Worm (Caenorhabditis elegans) whole organism, L2 larva: Measurements from ENCODE around the gene srbc-61.

Source experiments
- C34F6.9 ChIP-seq: fragments of 150-350 bp; optimal IDR thresholded peaks from 2 replicates; lab custom pipeline; 2014; ENCODE audit warnings: missing biosample characterization, missing genetic modification characterization
- F13H6.1 ChIP-seq: sonication (generic microtip); optimal IDR thresholded peaks from 2 replicates; lab custom pipeline; 2016; ENCODE audit warnings: missing genetic modification characterization, missing compliant biosample characterization
- Y55F3AM.14 ChIP-seq: fragments of 200-800 bp; sonication (Bioruptor generic); optimal IDR thresholded peaks from 2 replicates; lab custom pipeline; 2018; ENCODE audit warnings: mild to moderate bottlenecking, missing genetic modification characterization, missing compliant biosample characterization
- ZK546.5 ChIP-seq: sonication (generic microtip); optimal IDR thresholded peaks from 2 replicates; lab custom pipeline; 2017; ENCODE audit warnings: missing biosample characterization, missing genetic modification characterization
- alr-1 ChIP-seq: fragments of 150-350 bp; optimal IDR thresholded peaks from 2 replicates; lab custom pipeline; 2014; ENCODE audit warnings: missing biosample characterization, missing genetic modification characterization
- aly-2 ChIP-seq: fragments of 150-350 bp; optimal IDR thresholded peaks from 2 replicates; lab custom pipeline; 2014; ENCODE audit warnings: missing biosample characterization, missing genetic modification characterization
- ama-1 ChIP-seq: fragments of 150-350 bp; optimal IDR thresholded peaks from 2 replicates; lab custom pipeline; 2018; ENCODE audit warnings: inconsistent platforms
- blmp-1 ChIP-seq: sonication (generic microtip); optimal IDR thresholded peaks from 2 replicates; lab custom pipeline; 2017; ENCODE audit warnings: missing genetic modification characterization, mild to moderate bottlenecking, missing compliant biosample characterization, antibody characterized with exemption, moderate library complexity; ENCODE audit not compliant: insufficient read depth
- ceh-16 ChIP-seq: fragments of 150-350 bp; optimal IDR thresholded peaks from 2 replicates; lab custom pipeline; 2014; ENCODE audit warnings: missing biosample characterization, missing genetic modification characterization
- ceh-82 ChIP-seq: fragments of 150-350 bp; optimal IDR thresholded peaks from 2 replicates; lab custom pipeline; 2014; ENCODE audit warnings: missing biosample characterization, missing genetic modification characterization
- crh-2 ChIP-seq: sonication (generic microtip); optimal IDR thresholded peaks from 2 replicates; lab custom pipeline; 2017; ENCODE audit warnings: missing biosample characterization, missing genetic modification characterization
- egl-27 ChIP-seq: sonication (generic microtip); optimal IDR thresholded peaks from 3 replicates; lab custom pipeline; 2017; ENCODE audit warnings: missing biosample characterization, missing genetic modification reagents, missing genetic modification characterization
- elt-1 ChIP-seq: fragments of 150-350 bp; optimal IDR thresholded peaks from 2 replicates; lab custom pipeline; 2014; ENCODE audit warnings: missing biosample characterization, missing genetic modification characterization
- elt-3 ChIP-seq: sonication (generic microtip); optimal IDR thresholded peaks from 2 replicates; lab custom pipeline; 2017; ENCODE audit warnings: missing biosample characterization, missing genetic modification characterization
- fos-1 ChIP-seq: fragments of 150-350 bp; optimal IDR thresholded peaks from 2 replicates; lab custom pipeline; 2014; ENCODE audit warnings: missing biosample characterization, missing genetic modification characterization
- gmeb-1 ChIP-seq: fragments of 150-350 bp; optimal IDR thresholded peaks from 2 replicates; lab custom pipeline; 2014; ENCODE audit warnings: missing biosample characterization, missing genetic modification characterization
- lin-11 ChIP-seq: fragments of 150-350 bp; sonication (generic microtip); optimal IDR thresholded peaks from 2 replicates; lab custom pipeline; 2014; ENCODE audit warnings: missing biosample characterization, missing genetic modification characterization, inconsistent platforms, mixed read lengths
- lin-13 ChIP-seq: fragments of 150-350 bp; optimal IDR thresholded peaks from 2 replicates; lab custom pipeline; 2014; ENCODE audit warnings: missing biosample characterization, missing genetic modification reagents, missing genetic modification characterization
- lin-39 ChIP-seq: fragments of 150-350 bp; optimal IDR thresholded peaks from 2 replicates; lab custom pipeline; 2014; ENCODE audit warnings: missing biosample characterization, missing genetic modification reagents, missing genetic modification characterization
- lsy-2 ChIP-seq, 2 experiments: fragments of 150-350 bp in 1 of 2; sonication (generic microtip) in 1 of 2; optimal IDR thresholded peaks; 2 replicates each; lab custom pipeline; 2014 to 2017; ENCODE audit warnings: missing biosample characterization in 2 of 2, missing genetic modification characterization in 2 of 2
- mab-5 ChIP-seq: fragments of 150-350 bp; optimal IDR thresholded peaks from 2 replicates; lab custom pipeline; 2014; ENCODE audit warnings: missing biosample characterization, missing genetic modification characterization
- mbf-1 ChIP-seq: sonication (generic microtip); optimal IDR thresholded peaks from 2 replicates; lab custom pipeline; 2017; ENCODE audit warnings: missing biosample characterization, missing genetic modification characterization
- mdl-1 ChIP-seq, 2 experiments: fragments of 150-350 bp in 1 of 2; sonication (generic microtip) in 1 of 2; optimal IDR thresholded peaks; 2 replicates each; lab custom pipeline; 2017; ENCODE audit warnings: missing biosample characterization in 2 of 2, missing genetic modification characterization in 2 of 2
- nhr-12 ChIP-seq: fragments of 150-350 bp; optimal IDR thresholded peaks from 2 replicates; lab custom pipeline; 2014; ENCODE audit warnings: missing biosample characterization, missing genetic modification characterization
- nhr-129 ChIP-seq: fragments of 150-350 bp; optimal IDR thresholded peaks from 2 replicates; lab custom pipeline; 2014; ENCODE audit warnings: missing biosample characterization, missing genetic modification characterization
- nhr-21 ChIP-seq: fragments of 150-350 bp; optimal IDR thresholded peaks from 2 replicates; lab custom pipeline; 2014; ENCODE audit warnings: missing biosample characterization, missing genetic modification characterization
- nhr-23 ChIP-seq: fragments of 150-350 bp; optimal IDR thresholded peaks from 2 replicates; lab custom pipeline; 2014; ENCODE audit warnings: missing biosample characterization, missing genetic modification reagents, missing genetic modification characterization
- nhr-237 ChIP-seq: fragments of 150-350 bp; optimal IDR thresholded peaks from 2 replicates; lab custom pipeline; 2014; ENCODE audit warnings: missing biosample characterization, missing genetic modification characterization
- nhr-6 ChIP-seq: fragments of 150-350 bp; optimal IDR thresholded peaks from 2 replicates; lab custom pipeline; 2014; ENCODE audit warnings: missing biosample characterization, missing genetic modification characterization
- nhr-77 ChIP-seq: fragments of 150-350 bp; optimal IDR thresholded peaks from 2 replicates; lab custom pipeline; 2014; ENCODE audit warnings: missing biosample characterization, missing genetic modification characterization
- skn-1 ChIP-seq: sonication (generic microtip); optimal IDR thresholded peaks from 2 replicates; lab custom pipeline; 2017; ENCODE audit warnings: missing biosample characterization, missing genetic modification characterization
- sma-3 ChIP-seq: sonication (generic microtip); optimal IDR thresholded peaks from 2 replicates; lab custom pipeline; 2016; ENCODE audit warnings: missing genetic modification reagents, missing genetic modification characterization, missing compliant biosample characterization
- sma-9 ChIP-seq, 2 experiments: fragments of 150-350 bp in 1 of 2; sonication (generic microtip) in 1 of 2; optimal IDR thresholded peaks; 2 replicates each; lab custom pipeline; 2014 to 2016; ENCODE audit warnings: missing genetic modification characterization in 2 of 2, mild to moderate bottlenecking in 1 of 2, missing biosample characterization in 1 of 2, missing compliant biosample characterization in 1 of 2, missing genetic modification reagents in 1 of 2, moderate library complexity in 1 of 2
- snpc-4 ChIP-seq: fragments of 150-350 bp; optimal IDR thresholded peaks from 2 replicates; lab custom pipeline; 2014; ENCODE audit warnings: missing biosample characterization, missing genetic modification characterization
- unc-39 ChIP-seq: fragments of 150-350 bp; optimal IDR thresholded peaks from 2 replicates; lab custom pipeline; 2014; ENCODE audit warnings: missing biosample characterization, missing genetic modification characterization
- unc-55 ChIP-seq: fragments of 150-350 bp; sonication (generic microtip); optimal IDR thresholded peaks from 3 replicates; lab custom pipeline; 2014; ENCODE audit warnings: missing biosample characterization, missing genetic modification reagents, missing genetic modification characterization
- unc-62 ChIP-seq: fragments of 150-350 bp; optimal IDR thresholded peaks from 2 replicates; lab custom pipeline; 2014; ENCODE audit warnings: missing biosample characterization, missing genetic modification reagents, missing genetic modification characterization
- ztf-1 ChIP-seq: fragments of 200-800 bp; sonication (Bioruptor generic); conservative IDR thresholded peaks from 2 replicates; pipeline ENCODE4 v1.3.6; 2022; ENCODE audit warnings: missing genetic modification characterization, missing compliant biosample characterization
- ztf-11 ChIP-seq: sonication (generic microtip); optimal IDR thresholded peaks from 2 replicates; lab custom pipeline; 2017; ENCODE audit warnings: missing biosample characterization, missing genetic modification characterization

The srbc-61 gene

DNA sequence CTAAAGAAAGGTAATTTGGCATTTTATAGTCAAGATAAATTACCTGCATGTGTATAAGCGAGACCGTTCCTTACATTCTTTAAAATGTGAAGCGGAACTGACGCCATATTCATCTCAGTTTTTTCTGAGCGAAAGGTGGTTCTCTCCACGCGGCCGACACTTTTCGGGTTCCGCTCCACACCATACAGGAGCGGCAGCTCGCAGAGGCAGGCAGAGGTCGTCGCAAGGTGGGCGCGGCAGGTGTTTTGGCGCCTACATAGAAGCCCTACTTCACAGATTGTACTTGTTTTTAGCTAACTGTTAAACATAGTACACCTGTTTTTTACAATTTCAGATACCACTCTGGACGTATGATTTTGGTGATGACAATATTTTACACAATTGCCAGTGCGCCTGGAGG lies 8.7 kb upstream of the srbc-61 start:
- TF ChIP-seq nhr-23 (tag; lab: Kevin White, UChicago) (no peak), unc-55 (GFP tag; lab: Kevin White, UChicago) (no peak), nhr-237 (tag; lab: Kevin White, UChicago) (no peak), nhr-21 (tag; lab: Kevin White, UChicago) (no peak), ceh-82 (tag; lab: Kevin White, UChicago) (no peak), lin-13 (GFP tag; lab: Kevin White, UChicago) (no peak), unc-39 (tag; lab: Kevin White, UChicago) (no peak), sma-9 (GFP tag; optimal IDR thresholded peaks at IDR 0.05; lab: Kevin White, UChicago) (no peak), sma-9 (tag; optimal IDR thresholded peaks at IDR 0.05; lab: Kevin White, UChicago) (no peak), nhr-12 (tag; lab: Kevin White, UChicago) (no peak), skn-1 (no peak), F13H6.1 (tag; lab: Kevin White, UChicago) (no peak), nhr-77 (no peak), C34F6.9 (tag; lab: Kevin White, UChicago) (no peak), ztf-1 (GFP tag; lab: Robert Waterston, UW) (no peak)

DNA sequence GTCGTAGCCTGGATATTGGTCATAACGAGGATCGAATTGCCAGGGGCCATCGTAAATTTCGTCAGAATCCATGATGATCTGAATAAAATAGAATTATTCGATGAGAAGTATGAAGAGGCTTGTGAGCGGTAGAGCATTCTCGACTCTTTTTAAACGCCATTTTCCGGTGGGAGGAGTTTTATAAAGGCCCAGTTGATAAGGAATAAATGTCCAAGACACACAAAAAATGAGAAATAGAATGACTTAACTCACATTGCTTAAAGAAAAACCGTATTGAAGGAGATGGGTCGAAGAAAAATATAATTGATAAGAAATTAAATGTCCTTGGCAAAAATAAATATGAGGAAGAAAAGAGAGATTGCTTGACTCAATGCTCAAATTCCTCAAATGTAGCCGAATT lies 7.4 kb upstream of the srbc-61 start, which contains the start of gene F20E11.17:
Gene F20E11.17, minus strand, starts transcription at position 101 of the 400 bp plus-strand sequence.
- TF ChIP-seq egl-27 (tag; lab: Kevin White, UChicago) (no peak), nhr-129 (tag; lab: Kevin White, UChicago) (no peak), ceh-16 (no peak), blmp-1 (tag; lab: Kevin White, UChicago) (no peak), fos-1 (no peak), ztf-11 (tag; lab: Kevin White, UChicago) (no peak), gmeb-1 (tag; lab: Kevin White, UChicago) (no peak), unc-55 (GFP tag; lab: Kevin White, UChicago) (no peak), F13H6.1 (tag; lab: Kevin White, UChicago) (no peak), nhr-21 (tag; lab: Kevin White, UChicago) (no peak), mab-5 (tag; lab: Kevin White, UChicago) (no peak), elt-3 (no peak), snpc-4 (tag; lab: Kevin White, UChicago) (no peak), lin-39 (no peak), lin-11 (tag; lab: Kevin White, UChicago) (no peak), ama-1 (lab: Kevin White, UChicago) (no peak), aly-2 (no peak)

DNA sequence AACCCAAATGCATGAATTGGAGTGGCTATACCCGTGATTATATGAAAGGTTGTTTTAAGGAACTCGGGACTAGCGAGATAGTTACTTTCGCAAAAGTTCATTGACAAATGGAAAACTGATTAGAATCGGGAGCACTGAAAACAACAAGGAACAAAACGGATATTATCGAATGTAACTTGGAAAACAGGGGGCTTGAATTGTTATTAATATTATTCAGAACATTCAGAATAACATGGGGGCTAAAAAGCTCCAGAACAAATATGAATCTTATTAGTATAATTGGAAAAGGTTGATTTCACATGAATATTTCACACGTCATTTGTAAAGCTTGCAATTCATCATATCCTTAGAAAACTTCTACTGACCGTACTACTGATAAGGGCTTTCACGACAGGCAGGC lies 5.0 kb upstream of the srbc-61 start, which contains the start of gene srh-235:
Gene srh-235, minus strand, starts transcription at position 101 of the 400 bp plus-strand sequence.
- no peak for TF ChIP-seq Y55F3AM.14
- no peak for TF ChIP-seq unc-62 (GFP tag; lab: Kevin White, UChicago)
- TF ChIP-seq nhr-6 (tag; lab: Kevin White, UChicago) = no peak
- TF ChIP-seq, all 48 proteins: peak for 0

DNA sequence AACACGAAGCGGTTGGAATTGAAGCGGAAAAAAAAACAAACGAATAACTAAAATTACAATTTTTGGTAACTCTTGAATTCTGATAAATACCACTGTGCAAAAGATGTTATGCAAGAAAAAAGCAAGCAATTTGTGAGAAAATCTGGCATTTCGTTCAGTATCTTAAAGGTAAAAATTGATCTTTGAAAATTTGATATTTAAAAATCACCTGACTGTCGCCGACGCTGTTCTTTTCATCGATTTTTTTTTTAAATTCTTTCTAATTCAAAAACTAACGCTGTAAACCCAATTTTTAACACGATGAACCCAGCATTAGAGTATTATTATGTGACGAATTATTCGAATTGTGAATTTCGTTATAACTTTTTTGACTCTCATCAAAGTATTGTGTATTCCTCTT lies 2.9 kb upstream of the srbc-61 start, which contains the start of gene srh-123:
Gene srh-123, plus strand, starts transcription at position 301 of the 400 bp plus-strand sequence.
- TF ChIP-seq ztf-11 (tag; lab: Kevin White, UChicago) = no peak
- no peak for TF ChIP-seq unc-39 (tag; lab: Kevin White, UChicago)
- no peak for TF ChIP-seq mdl-1 (tag; optimal IDR thresholded peaks at IDR 0.05; lab: Kevin White, UChicago)
- TF ChIP-seq lin-11 (tag; lab: Kevin White, UChicago) = no peak
- no peak for TF ChIP-seq lin-39
- TF ChIP-seq elt-1 (tag; lab: Kevin White, UChicago) = no peak

DNA sequence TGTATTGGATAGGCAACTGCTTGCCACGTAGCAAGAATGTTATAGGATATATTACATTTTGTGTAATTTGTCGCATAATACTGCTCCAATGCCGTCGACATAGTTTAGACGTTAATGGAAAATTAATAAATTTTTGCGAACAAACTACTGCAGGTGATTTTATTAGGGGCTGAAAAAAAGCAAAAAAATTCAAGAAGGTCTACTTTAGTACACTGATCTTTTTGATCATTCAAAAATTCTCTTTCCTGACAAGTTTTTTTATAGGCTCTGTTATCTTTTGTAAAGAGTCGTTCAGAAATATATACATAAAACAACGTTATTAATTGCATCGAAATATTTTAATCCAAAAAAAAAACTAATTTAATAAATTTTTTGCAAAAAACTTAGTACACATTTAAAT lies 8.5 kb downstream of the srbc-61 start, which contains the start of gene srh-111:
Gene srh-111, minus strand, starts transcription at position 101 of the 400 bp plus-strand sequence.
- TF ChIP-seq F13H6.1 (tag; lab: Kevin White, UChicago) (no peak), alr-1 (tag; lab: Kevin White, UChicago) (no peak), gmeb-1 (tag; lab: Kevin White, UChicago) (no peak), ZK546.5 (tag; lab: Kevin White, UChicago) (no peak), sma-3 (GFP tag; lab: Kevin White, UChicago) (no peak), mbf-1 (tag; lab: Kevin White, UChicago) (no peak), mdl-1 (tag; optimal IDR thresholded peaks at IDR 0.05; lab: Kevin White, UChicago) (no peak), elt-1 (tag; lab: Kevin White, UChicago) (no peak), crh-2 (tag; lab: Kevin White, UChicago) (no peak), sma-9 (GFP tag; optimal IDR thresholded peaks at IDR 0.05; lab: Kevin White, UChicago) (no peak), sma-9 (tag; optimal IDR thresholded peaks at IDR 0.05; lab: Kevin White, UChicago) (no peak), egl-27 (tag; lab: Kevin White, UChicago) (no peak), lsy-2 (tag; optimal IDR thresholded peaks at IDR 0.05; lab: Kevin White, UChicago) (no peak), lin-13 (GFP tag; lab: Kevin White, UChicago) (no peak), ama-1 (lab: Kevin White, UChicago) (no peak), ceh-82 (tag; lab: Kevin White, UChicago) (no peak), unc-62 (GFP tag; lab: Kevin White, UChicago) (no peak)
